Fruit fly (Drosophila melanogaster): Measurements from ENCODE around the gene CG3604.
A peak's percentile ranks its signal among the peaks of the same experiment; 100 is the strongest.

Gene CG3604

DNA sequence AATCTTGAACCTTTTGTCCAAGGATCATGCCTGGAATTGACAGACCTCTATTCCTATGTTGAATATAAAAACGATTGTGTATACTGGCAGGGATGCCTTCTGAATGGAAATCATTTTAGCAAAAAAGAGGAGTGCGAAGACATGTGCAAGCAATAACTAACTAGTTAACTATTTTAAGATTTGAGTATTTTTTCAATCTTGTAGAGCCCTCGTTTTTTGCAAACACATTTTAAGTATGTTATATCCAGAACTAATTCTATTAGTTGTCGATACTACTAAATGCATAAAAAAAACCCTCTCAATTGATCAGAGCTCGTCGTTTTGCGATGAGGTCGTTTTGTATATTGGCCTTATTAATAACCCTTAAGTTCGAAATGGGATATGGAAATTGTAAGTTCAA is 2.7 kb upstream of the CG3604 start, which contains the start of gene Sfp24C1:
Gene Sfp24C1 (plus strand): TSS at position 301 of the 400 bp plus-strand sequence.
- TF ChIP-seq CG8301 (tag; optimal IDR thresholded peaks at IDR 0.05): no peak
- TF ChIP-seq CG15710 (tag; optimal IDR thresholded peaks at IDR 0.05): no peak
- TF ChIP-seq Snoo (tag; optimal IDR thresholded peaks at IDR 0.05): no peak
- no peak for TF ChIP-seq CG32121 (GFP tag; IDR thresholded peaks at IDR 0.05)
- no peak for TF ChIP-seq CG14655 (GFP tag; optimal IDR thresholded peaks at IDR 0.05)
- no peak for TF ChIP-seq CG17806 (tag; optimal IDR thresholded peaks at IDR 0.05)

DNA sequence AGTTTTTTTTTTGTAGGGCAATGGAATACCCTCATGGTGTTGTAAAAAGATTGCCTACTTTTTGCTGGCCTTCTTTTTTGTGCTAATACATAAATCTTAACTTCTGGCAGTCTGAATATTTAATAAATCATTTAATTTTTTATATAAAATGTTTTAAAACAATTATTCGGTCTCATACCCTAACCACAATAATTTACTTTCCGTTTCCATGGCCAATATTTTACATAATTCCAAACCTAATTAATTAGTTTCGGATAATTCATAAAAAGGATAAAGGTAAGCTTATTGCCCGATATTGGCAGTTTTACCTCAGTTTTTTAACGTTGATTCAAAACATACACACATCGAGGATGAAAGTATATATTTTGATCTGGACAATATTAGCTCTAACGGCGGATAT is 2.2 kb upstream of the CG3604 start, which contains the start of gene CG42465:
Gene CG42465 (plus strand): TSS at position 301 of the 400 bp plus-strand sequence.
- TF ChIP-seq Pif1A (GFP tag; optimal IDR thresholded peaks at IDR 0.05): no peak
- no peak for TF ChIP-seq Ets98B (GFP tag; IDR thresholded peaks at IDR 0.05)
- TF ChIP-seq Snoo (tag; optimal IDR thresholded peaks at IDR 0.05): no peak
- no peak for TF ChIP-seq CG8301 (tag; optimal IDR thresholded peaks at IDR 0.05)
- no peak for TF ChIP-seq Pif1B (GFP tag; optimal IDR thresholded peaks at IDR 0.05)

DNA sequence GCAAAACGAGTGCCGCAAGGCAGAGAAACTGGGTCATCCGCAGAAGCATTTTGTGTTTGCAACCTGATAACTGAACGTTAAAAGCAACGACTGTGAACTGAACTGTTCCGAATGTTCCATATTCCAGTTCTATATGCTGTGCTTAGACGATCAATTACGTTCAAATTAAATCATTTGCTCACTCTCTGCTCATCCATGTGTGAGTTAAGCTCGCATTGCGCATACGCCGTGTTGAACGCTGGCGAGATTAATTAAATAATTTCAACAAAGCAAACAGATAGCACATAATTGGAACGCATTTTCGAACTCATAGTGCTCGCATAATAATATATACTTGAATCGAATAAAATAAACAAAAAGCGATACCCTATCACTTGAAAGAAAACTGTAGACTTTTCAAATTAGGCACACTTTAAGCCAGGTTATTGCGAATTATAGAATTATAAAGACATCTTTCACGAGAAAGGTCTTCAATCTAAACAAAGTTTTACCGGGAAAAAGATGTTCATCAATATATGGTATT is 1.4 kb upstream of the CG3604 start, which contains the start of the genes CG10031 and CG42464:
Gene CG10031 (minus strand): TSS at position 101 of the 523 bp plus-strand sequence.
Gene CG42464 (plus strand): TSS at position 473 of the 523 bp plus-strand sequence.
- TF ChIP-seq CG14655 (GFP tag; optimal IDR thresholded peaks at IDR 0.05) (no peak), D1 (tag; optimal IDR thresholded peaks at IDR 0.05) (no peak), CG8159 (tag; optimal IDR thresholded peaks at IDR 0.05) (no peak), EcR (GFP tag; optimal IDR thresholded peaks at IDR 0.05) (no peak), Pif1B (GFP tag; optimal IDR thresholded peaks at IDR 0.05) (no peak), CG9948 (tag; optimal IDR thresholded peaks at IDR 0.05) (no peak), CG15710 (tag; optimal IDR thresholded peaks at IDR 0.05) (no peak), CG34367 (tag; optimal IDR thresholded peaks at IDR 0.05) (no peak), CG8301 (tag; optimal IDR thresholded peaks at IDR 0.05) (no peak), rn (GFP tag; IDR thresholded peaks at IDR 0.05) (no peak), CG12605 (GFP tag; IDR thresholded peaks at IDR 0.05) (no peak), CG4496 (GFP tag; IDR thresholded peaks at IDR 0.05) (no peak), CG10348 (GFP tag; IDR thresholded peaks at IDR 0.05) (no peak)

DNA sequence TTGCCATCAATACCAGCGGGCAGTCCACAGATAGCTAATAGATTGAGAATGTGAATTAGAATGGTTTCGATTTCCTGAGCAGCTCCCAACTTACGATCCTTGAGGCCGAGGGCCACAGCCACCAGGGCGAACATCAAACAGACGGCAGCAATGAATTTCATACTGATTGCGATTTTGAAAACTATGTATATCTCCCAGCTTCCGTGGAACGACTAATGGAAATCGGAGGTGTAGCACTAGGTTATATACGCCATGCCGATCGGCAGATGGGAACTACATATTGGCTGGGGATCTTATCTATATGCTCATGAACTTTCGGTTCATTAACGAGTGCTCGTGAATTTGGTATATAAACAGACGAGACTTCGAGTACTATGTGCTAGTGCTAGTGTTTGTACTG is 1.2 kb downstream of the CG3604 start, which contains the start of gene IM33:
Gene IM33 (minus strand): TSS at position 221 of the 400 bp plus-strand sequence.
- no peak for TF ChIP-seq CG10348 (GFP tag; IDR thresholded peaks at IDR 0.05)
- no peak for TF ChIP-seq D1 (tag; optimal IDR thresholded peaks at IDR 0.05)
- no peak for TF ChIP-seq Ets98B (GFP tag; IDR thresholded peaks at IDR 0.05)
- no peak for TF ChIP-seq CG4496 (GFP tag; IDR thresholded peaks at IDR 0.05)
- no peak for TF ChIP-seq fd96Ca (GFP tag; IDR thresholded peaks at IDR 0.05)
- TF ChIP-seq CG14655 (GFP tag; optimal IDR thresholded peaks at IDR 0.05): no peak
- no peak for TF ChIP-seq Pif1B (GFP tag; optimal IDR thresholded peaks at IDR 0.05)
- TF ChIP-seq Snoo (tag; optimal IDR thresholded peaks at IDR 0.05): no peak
- TF ChIP-seq CG13204 (GFP tag; optimal IDR thresholded peaks at IDR 0.05): no peak
- TF ChIP-seq CG8159 (tag; optimal IDR thresholded peaks at IDR 0.05): no peak
- no peak for TF ChIP-seq CG8301 (tag; optimal IDR thresholded peaks at IDR 0.05)

DNA sequence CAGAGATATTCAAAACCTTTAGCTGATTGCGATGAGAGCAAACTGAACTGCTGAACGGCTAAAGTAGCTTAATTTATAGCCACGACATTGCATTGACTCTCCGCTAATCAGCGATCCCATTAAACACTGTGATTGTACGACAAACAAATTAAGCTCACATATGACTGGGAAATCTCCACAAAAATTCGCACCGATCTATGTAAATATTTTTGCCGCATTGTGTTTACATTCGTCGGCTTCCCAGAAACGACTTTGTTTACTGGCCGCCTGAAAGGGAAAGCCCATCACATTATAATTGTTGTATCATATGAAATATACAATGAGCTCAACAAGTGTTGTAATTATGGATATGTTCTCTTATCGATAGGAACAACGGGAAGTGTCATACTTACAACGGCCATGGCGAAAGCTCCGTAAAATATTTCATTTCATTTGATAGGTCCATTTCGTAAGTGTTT is 2.3 kb downstream of the CG3604 start, which contains the start of gene CG16713:
Gene CG16713 (minus strand): TSS at position 51 of the 458 bp plus-strand sequence.
- no peak for TF ChIP-seq CG13204 (GFP tag; optimal IDR thresholded peaks at IDR 0.05)
- no peak for TF ChIP-seq CG15710 (tag; optimal IDR thresholded peaks at IDR 0.05)
- no peak for TF ChIP-seq CG10348 (GFP tag; IDR thresholded peaks at IDR 0.05)
- no peak for TF ChIP-seq Pif1A (GFP tag; optimal IDR thresholded peaks at IDR 0.05)
- TF ChIP-seq fd96Ca (GFP tag; IDR thresholded peaks at IDR 0.05): no peak
- TF ChIP-seq CG8159 (tag; optimal IDR thresholded peaks at IDR 0.05): no peak
- TF ChIP-seq CG12605 (GFP tag; IDR thresholded peaks at IDR 0.05): no peak
- no peak for TF ChIP-seq CG17806 (tag; optimal IDR thresholded peaks at IDR 0.05)
- no peak for TF ChIP-seq CG9948 (tag; optimal IDR thresholded peaks at IDR 0.05)
- no peak for TF ChIP-seq CG32121 (GFP tag; IDR thresholded peaks at IDR 0.05)
- no peak for TF ChIP-seq CG4496 (GFP tag; IDR thresholded peaks at IDR 0.05)
- TF ChIP-seq gl (tag; optimal IDR thresholded peaks at IDR 0.05): no peak

DNA sequence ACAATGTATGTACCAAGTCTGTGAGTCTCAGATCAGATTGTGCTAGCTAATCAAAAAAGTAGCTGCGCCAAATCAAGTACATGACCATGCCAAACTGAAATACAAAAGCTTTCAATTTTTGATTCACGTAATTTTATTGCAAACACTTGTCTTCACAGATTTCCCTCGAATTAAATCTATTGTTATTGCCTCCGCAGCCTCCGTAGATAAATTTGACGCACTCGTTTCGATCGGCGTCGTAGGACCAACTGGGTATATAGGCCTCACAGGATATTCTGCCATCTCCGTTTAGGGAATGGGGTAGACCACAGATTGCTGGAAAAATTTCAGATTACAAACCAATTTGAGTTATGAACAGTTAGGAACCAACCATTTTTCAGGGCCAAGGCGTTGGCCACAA is 2.8 kb downstream of the CG3604 start, which contains the start of gene CG43165:
Gene CG43165 (minus strand): TSS at position 101 of the 400 bp plus-strand sequence.
- TF ChIP-seq CG4496 (GFP tag; IDR thresholded peaks at IDR 0.05) (0 out of 3 replicates have a peak, but pooled peaks have one; percentile 19), CG32121 (GFP tag; IDR thresholded peaks at IDR 0.05) (no peak)

DNA sequence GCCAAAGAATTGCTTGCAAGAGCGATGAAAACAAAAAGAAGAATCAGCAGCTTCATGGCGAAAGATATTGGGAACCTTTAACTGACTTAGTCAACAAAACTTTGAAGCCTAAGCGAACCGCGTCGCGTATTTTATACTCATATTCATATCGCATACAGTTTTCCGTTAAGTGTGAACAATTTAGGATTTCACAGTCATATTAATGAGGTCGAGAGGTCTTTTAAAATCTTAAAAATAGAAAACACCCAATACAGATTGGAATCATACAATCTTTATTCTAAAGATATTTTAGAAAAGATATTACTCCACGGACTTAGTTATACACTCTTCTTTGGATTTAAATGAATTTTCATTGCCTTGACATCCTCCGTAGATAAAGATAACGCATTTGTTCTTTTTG is 3.9 kb downstream of the CG3604 start, which contains the start of gene Acp24A4:
Gene Acp24A4 (minus strand): TSS at position 101 of the 400 bp plus-strand sequence.
- TF ChIP-seq CG12605 (GFP tag; IDR thresholded peaks at IDR 0.05): no peak
- TF ChIP-seq CG17806 (tag; optimal IDR thresholded peaks at IDR 0.05): no peak
- no peak for TF ChIP-seq CG13204 (GFP tag; optimal IDR thresholded peaks at IDR 0.05)
- TF ChIP-seq CG34367 (tag; optimal IDR thresholded peaks at IDR 0.05): no peak
- no peak for TF ChIP-seq CG14655 (GFP tag; optimal IDR thresholded peaks at IDR 0.05)
- no peak for TF ChIP-seq CG8301 (tag; optimal IDR thresholded peaks at IDR 0.05)
- no peak for TF ChIP-seq Pif1B (GFP tag; optimal IDR thresholded peaks at IDR 0.05)
- no peak for TF ChIP-seq CG4496 (GFP tag; IDR thresholded peaks at IDR 0.05)
- TF ChIP-seq Ets98B (GFP tag; IDR thresholded peaks at IDR 0.05): no peak
- TF ChIP-seq rn (GFP tag; IDR thresholded peaks at IDR 0.05): no peak
- TF ChIP-seq Pif1A (GFP tag; optimal IDR thresholded peaks at IDR 0.05): no peak
- TF ChIP-seq Snoo (tag; optimal IDR thresholded peaks at IDR 0.05): no peak
- TF ChIP-seq CG32121 (GFP tag; IDR thresholded peaks at IDR 0.05): no peak
- no peak for TF ChIP-seq EcR (GFP tag; optimal IDR thresholded peaks at IDR 0.05)

Measured in whole organism, pupa.